Fruit fly (Drosophila melanogaster) whole organism, embryonic: ENCODE data around the gene CG14339.

Experiments
- CG10654 ChIP-seq: fragments of 200-800 bp; sonication (Bioruptor generic); optimal IDR thresholded peaks from 2 replicates; lab custom pipeline; 2016; ENCODE audit warnings: missing biosample characterization, missing genetic modification characterization
- CG12219 ChIP-seq: fragments of 200-800 bp; sonication (Bioruptor generic); optimal IDR thresholded peaks from 3 replicates; lab custom pipeline; 2018; ENCODE audit warnings: missing biosample characterization, mild to moderate bottlenecking, missing genetic modification characterization
- CG12659 ChIP-seq: fragments of 200-800 bp; sonication (Bioruptor generic); optimal IDR thresholded peaks from 3 replicates; lab custom pipeline; 2017; ENCODE audit warnings: mild to moderate bottlenecking, missing biosample characterization, missing genetic modification reagents, missing genetic modification characterization
- CG13775 ChIP-seq: fragments of 200-800 bp; sonication (Bioruptor generic); optimal IDR thresholded peaks from 3 replicates; lab custom pipeline; 2017; ENCODE audit warnings: missing biosample characterization, mild to moderate bottlenecking, missing genetic modification characterization
- CG14860 ChIP-seq: fragments of 200-800 bp; sonication (Bioruptor generic); IDR thresholded peaks from 3 replicates; pipeline ENCODE4 v1.3.6; 2022; ENCODE audit warnings: missing biosample characterization, missing genetic modification characterization; ENCODE audit not compliant: partially characterized antibody
- CG1602 ChIP-seq: fragments of 200-800 bp; sonication (Bioruptor generic); optimal IDR thresholded peaks from 3 replicates; lab custom pipeline; 2016; ENCODE audit warnings: missing biosample characterization, missing genetic modification characterization
- CG1603 ChIP-seq: fragments of 200-800 bp; sonication (Bioruptor generic); optimal IDR thresholded peaks from 2 replicates; lab custom pipeline; 2019; ENCODE audit warnings: missing biosample characterization, mild to moderate bottlenecking, missing genetic modification characterization, moderate library complexity
- CG1647 ChIP-seq: fragments of 200-800 bp; sonication (Bioruptor generic); optimal IDR thresholded peaks from 3 replicates; lab custom pipeline; 2016; ENCODE audit warnings: missing biosample characterization, missing genetic modification characterization
- CG17802 ChIP-seq: fragments of 200-800 bp; sonication (Bioruptor generic); optimal IDR thresholded peaks from 2 replicates; lab custom pipeline; 2018; ENCODE audit warnings: missing biosample characterization, mild to moderate bottlenecking, missing genetic modification characterization, moderate library complexity
- CG2120 ChIP-seq: fragments of 200-800 bp; sonication (Bioruptor generic); optimal IDR thresholded peaks from 3 replicates; lab custom pipeline; 2016; ENCODE audit warnings: missing biosample characterization, missing genetic modification characterization
- CG2129 ChIP-seq: fragments of 200-800 bp; sonication (Bioruptor generic); IDR thresholded peaks from 2 replicates; pipeline ENCODE4 v1.3.6; 2022; ENCODE audit warnings: missing biosample characterization, missing genetic modification characterization; ENCODE audit not compliant: partially characterized antibody
- CG3065 ChIP-seq: fragments of 200-800 bp; sonication (Bioruptor generic); optimal IDR thresholded peaks from 2 replicates; lab custom pipeline; 2016; ENCODE audit warnings: missing biosample characterization, missing genetic modification characterization
- CG31365 ChIP-seq: fragments of 200-800 bp; sonication (Bioruptor generic); optimal IDR thresholded peaks from 2 replicates; lab custom pipeline; 2018; ENCODE audit warnings: missing biosample characterization, mild to moderate bottlenecking, missing genetic modification characterization
- CG6683 ChIP-seq: fragments of 200-800 bp; sonication (Bioruptor generic); optimal IDR thresholded peaks from 2 replicates; lab custom pipeline; 2017; ENCODE audit warnings: missing biosample characterization, mild to moderate bottlenecking, missing genetic modification characterization, missing genetic modification reagents
- CG8944 ChIP-seq: fragments of 200-800 bp; sonication (Bioruptor generic); optimal IDR thresholded peaks from 3 replicates; lab custom pipeline; 2016; ENCODE audit warnings: missing biosample characterization, missing genetic modification characterization
- CG9932 ChIP-seq: fragments of 200-800 bp; sonication (Bioruptor generic); IDR thresholded peaks from 2 replicates; pipeline ENCODE4 v1.3.6; 2022; ENCODE audit warnings: missing biosample characterization, missing genetic modification characterization
- GATAe ChIP-seq: fragments of 200-800 bp; sonication (Bioruptor generic); conservative IDR thresholded peaks from 2 replicates; pipeline ENCODE4 v1.3.6; 2022; ENCODE audit warnings: missing biosample characterization, missing genetic modification characterization
- HLH4C ChIP-seq: fragments of 200-800 bp; sonication (Bioruptor generic); IDR thresholded peaks from 3 replicates; pipeline ENCODE4 v1.3.6; 2022; ENCODE audit warnings: missing biosample characterization, missing genetic modification characterization; ENCODE audit not compliant: partially characterized antibody
- Hand ChIP-seq: fragments of 200-800 bp; sonication (Bioruptor generic); optimal IDR thresholded peaks from 2 replicates; lab custom pipeline; 2017; ENCODE audit warnings: mild to moderate bottlenecking, missing biosample characterization, missing genetic modification reagents, missing genetic modification characterization
- HmgD ChIP-seq: fragments of 200-800 bp; sonication (Bioruptor generic); optimal IDR thresholded peaks from 3 replicates; lab custom pipeline; 2016; ENCODE audit warnings: missing biosample characterization, missing genetic modification characterization
- HmgZ ChIP-seq: fragments of 200-800 bp; sonication (Bioruptor generic); optimal IDR thresholded peaks from 2 replicates; lab custom pipeline; 2018; ENCODE audit warnings: missing biosample characterization, mild to moderate bottlenecking, missing genetic modification characterization
- Lhr ChIP-seq: fragments of 200-800 bp; sonication (Bioruptor generic); optimal IDR thresholded peaks from 3 replicates; lab custom pipeline; 2017; ENCODE audit warnings: mild to moderate bottlenecking, missing biosample characterization, missing genetic modification reagents, missing genetic modification characterization
- NK7.1 ChIP-seq: fragments of 200-800 bp; sonication (Bioruptor generic); optimal IDR thresholded peaks from 3 replicates; lab custom pipeline; 2016; ENCODE audit warnings: missing biosample characterization, missing genetic modification characterization
- Neu2 ChIP-seq: fragments of 200-800 bp; sonication (Bioruptor generic); optimal IDR thresholded peaks from 3 replicates; lab custom pipeline; 2016; ENCODE audit warnings: missing biosample characterization, missing genetic modification characterization, borderline replicate concordance
- Pdp1 ChIP-seq, 2 experiments: fragments of 200-800 bp; sonication (Bioruptor generic); optimal IDR thresholded peaks; 3 replicates each; lab custom pipeline; 2016; ENCODE audit warnings: missing biosample characterization in 2 of 2, missing genetic modification characterization in 2 of 2, mild to moderate bottlenecking in 1 of 2, moderate library complexity in 1 of 2
- Sin3A ChIP-seq: fragments of >200 bp; optimal IDR thresholded peaks from 2 replicates; lab custom pipeline; 2018
- bab2 ChIP-seq: fragments of 200-800 bp; sonication (Bioruptor generic); optimal IDR thresholded peaks from 2 replicates; lab custom pipeline; 2016; ENCODE audit warnings: missing biosample characterization, missing genetic modification characterization
- bigmax ChIP-seq: fragments of 200-800 bp; sonication (Bioruptor generic); optimal IDR thresholded peaks from 2 replicates; lab custom pipeline; 2018; ENCODE audit warnings: missing biosample characterization, mild to moderate bottlenecking, missing genetic modification characterization
- cato ChIP-seq: fragments of 200-800 bp; sonication (Bioruptor generic); optimal IDR thresholded peaks from 2 replicates; lab custom pipeline; 2016; ENCODE audit warnings: missing biosample characterization, missing genetic modification characterization, borderline replicate concordance
- croc ChIP-seq: fragments of 200-800 bp; sonication (Bioruptor generic); conservative IDR thresholded peaks from 3 replicates; pipeline ENCODE4 v1.3.6; 2022; ENCODE audit warnings: missing biosample characterization, missing genetic modification characterization
- dysf ChIP-seq: fragments of 200-800 bp; sonication (Bioruptor generic); IDR thresholded peaks from 3 replicates; pipeline ENCODE4 v1.3.6; 2022; ENCODE audit warnings: missing biosample characterization, missing genetic modification characterization
- en ChIP-seq: fragments of 200-800 bp; sonication (Bioruptor generic); optimal IDR thresholded peaks from 2 replicates; lab custom pipeline; 2016; ENCODE audit warnings: missing biosample characterization, missing genetic modification characterization
- gro ChIP-seq: fragments of 200-800 bp; sonication (Bioruptor generic); optimal IDR thresholded peaks from 2 replicates; lab custom pipeline; 2016; ENCODE audit warnings: missing biosample characterization, missing genetic modification characterization
- gsb-n ChIP-seq: fragments of 200-800 bp; sonication (Bioruptor generic); optimal IDR thresholded peaks from 3 replicates; lab custom pipeline; 2018; ENCODE audit warnings: missing biosample characterization, mild to moderate bottlenecking, missing genetic modification characterization
- hb ChIP-seq: fragments of 200-800 bp; sonication (Bioruptor generic); IDR thresholded peaks from 3 replicates; pipeline ENCODE4 v1.3.6; 2022; ENCODE audit warnings: missing biosample characterization, missing genetic modification characterization; ENCODE audit not compliant: partially characterized antibody
- jumu ChIP-seq: fragments of 200-800 bp; sonication (Bioruptor generic); optimal IDR thresholded peaks from 3 replicates; lab custom pipeline; 2016; ENCODE audit warnings: missing biosample characterization, missing genetic modification characterization
- knrl ChIP-seq: fragments of 200-800 bp; sonication (Bioruptor generic); IDR thresholded peaks from 3 replicates; pipeline ENCODE4 v1.3.6; 2022; ENCODE audit warnings: missing biosample characterization, missing genetic modification characterization; ENCODE audit not compliant: partially characterized antibody
- lilli ChIP-seq: fragments of 200-800 bp; sonication (Bioruptor generic); optimal IDR thresholded peaks from 3 replicates; lab custom pipeline; 2016; ENCODE audit warnings: missing biosample characterization, missing genetic modification characterization
- onecut ChIP-seq: fragments of 200-800 bp; sonication (Bioruptor generic); IDR thresholded peaks from 2 replicates; pipeline ENCODE4 v1.3.6; 2022; ENCODE audit warnings: missing biosample characterization, missing genetic modification characterization
- sc ChIP-seq, 3 experiments: fragments of >200 bp in 2 of 3; fragments of 200-800 bp in 1 of 3; sonication (Bioruptor generic) in 1 of 3; optimal IDR thresholded peaks; 2 replicates in 2 of 3; 3 replicates in 1 of 3; lab custom pipeline; 2017; ENCODE audit warnings: mild to moderate bottlenecking in 1 of 3, missing biosample characterization in 1 of 3, missing genetic modification characterization in 1 of 3, missing genetic modification reagents in 1 of 3
- sd ChIP-seq: fragments of 200-800 bp; sonication (Bioruptor generic); optimal IDR thresholded peaks from 3 replicates; lab custom pipeline; 2018; ENCODE audit warnings: missing biosample characterization, mild to moderate bottlenecking, missing genetic modification characterization, moderate library complexity
- seq ChIP-seq: fragments of 200-800 bp; sonication (Bioruptor generic); IDR thresholded peaks from 2 replicates; pipeline ENCODE4 v1.3.6; 2022; ENCODE audit warnings: missing biosample characterization, missing genetic modification characterization
- sqz ChIP-seq: fragments of 200-800 bp; sonication (Bioruptor generic); optimal IDR thresholded peaks from 3 replicates; lab custom pipeline; 2018; ENCODE audit warnings: missing biosample characterization, mild to moderate bottlenecking, missing genetic modification characterization
- tap ChIP-seq: fragments of 200-800 bp; optimal IDR thresholded peaks from 3 replicates; lab custom pipeline; 2019; ENCODE audit warnings: missing biosample characterization, mild to moderate bottlenecking, missing genetic modification characterization, moderate library complexity
- tup ChIP-seq: fragments of 200-800 bp; sonication (Bioruptor generic); optimal IDR thresholded peaks from 2 replicates; lab custom pipeline; 2016; ENCODE audit warnings: missing biosample characterization, mild to moderate bottlenecking, missing genetic modification characterization, moderate library complexity
- unc-4 ChIP-seq: fragments of 200-800 bp; sonication (Bioruptor generic); IDR thresholded peaks from 2 replicates; pipeline ENCODE4 v1.3.6; 2022; ENCODE audit warnings: missing biosample characterization, missing genetic modification characterization; ENCODE audit not compliant: partially characterized antibody
- vfl ChIP-seq: fragments of 200-800 bp; sonication (Bioruptor generic); optimal IDR thresholded peaks from 2 replicates; lab custom pipeline; 2016; ENCODE audit warnings: missing biosample characterization, missing genetic modification characterization
- zen ChIP-seq: fragments of 200-800 bp; sonication (Bioruptor generic); optimal IDR thresholded peaks from 3 replicates; lab custom pipeline; 2018; ENCODE audit warnings: missing biosample characterization, mild to moderate bottlenecking, missing genetic modification characterization, moderate library complexity
- zf30C ChIP-seq: fragments of 200-800 bp; sonication (Bioruptor generic); optimal IDR thresholded peaks from 3 replicates; lab custom pipeline; 2018; ENCODE audit warnings: missing biosample characterization, mild to moderate bottlenecking, missing genetic modification characterization

Gene CG14339

DNA sequence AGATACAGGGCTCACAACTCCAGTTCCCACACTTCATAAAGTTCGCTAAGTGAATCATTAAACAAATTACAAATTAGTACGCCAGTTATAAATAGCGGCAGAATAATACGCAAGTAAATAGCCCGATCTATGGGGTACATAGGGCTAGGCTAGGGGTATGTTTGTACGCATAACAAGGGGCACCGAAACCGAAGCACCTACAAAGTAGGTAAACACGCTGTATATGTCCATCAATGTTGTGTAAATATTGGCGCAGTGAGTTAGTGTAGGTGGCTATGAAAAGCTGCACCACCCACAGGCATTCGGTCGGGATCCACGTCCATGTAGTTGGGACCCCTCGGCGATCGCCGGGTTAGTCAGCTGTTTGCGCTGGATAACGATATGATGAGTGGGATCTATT is 36.2 kb upstream of the CG14339 start (continued):
- peak; percentile 83 for TF ChIP-seq CG1602 (GFP tag; lab: Kevin White, UChicago)
- TF ChIP-seq Pdp1 (GFP tag; optimal IDR thresholded peaks at IDR 0.05; lab: Kevin White, UChicago): peak; percentile 88
- peak; percentile 96 for TF ChIP-seq tup (GFP tag; lab: Kevin White, UChicago)
- TF ChIP-seq CG6683 (GFP tag; lab: Kevin White, UChicago): peak; percentile 90
- no peak for TF ChIP-seq CG14860 (GFP tag; lab: Robert Waterston, UW)
- TF ChIP-seq seq (GFP tag; lab: Robert Waterston, UW): peak; percentile 93
- TF ChIP-seq zf30C (GFP tag; lab: Kevin White, UChicago): no peak
- TF ChIP-seq onecut (GFP tag; lab: Robert Waterston, UW): peak; percentile 92
- peak; percentile 91 for TF ChIP-seq sqz
- peak; percentile 47; the same call in 1 of the 2 replicates for TF ChIP-seq GATAe (GFP tag; lab: Robert Waterston, UW)
- peak; percentile 94 for TF ChIP-seq CG12659
- TF ChIP-seq cato: peak; percentile 87
- TF ChIP-seq HLH4C (GFP tag; lab: Robert Waterston, UW): no peak
- TF ChIP-seq vfl (GFP tag; lab: Kevin White, UChicago): peak; percentile 62
- TF ChIP-seq sc (optimal IDR thresholded peaks at IDR 0.05; lab: Kevin White, UChicago): no peak
- peak; percentile 98 for TF ChIP-seq sc (GFP tag; optimal IDR thresholded peaks at IDR 0.05; lab: Kevin White, UChicago)
- TF ChIP-seq lilli (GFP tag; lab: Kevin White, UChicago): peak; percentile 76
- TF ChIP-seq bab2 (GFP tag; lab: Kevin White, UChicago): peak; percentile 97
- TF ChIP-seq sd (tag; lab: Kevin White, UChicago): peak; percentile 72
- peak; percentile 54 for TF ChIP-seq Neu2
- TF ChIP-seq Sin3A (lab: Kevin White, UChicago): no peak
- no peak for TF ChIP-seq knrl
- peak; percentile 95 for TF ChIP-seq CG10654
- peak; percentile 93 for TF ChIP-seq CG12219 (GFP tag; lab: Kevin White, UChicago)
- peak; percentile 58 for TF ChIP-seq croc
- TF ChIP-seq en (GFP tag; lab: Kevin White, UChicago): peak; percentile 90
- TF ChIP-seq unc-4 (GFP tag; lab: Robert Waterston, UW): no peak
- TF ChIP-seq HmgZ (tag; lab: Kevin White, UChicago): peak; percentile 96
- peak; percentile 87 for TF ChIP-seq CG2120 (GFP tag; lab: Kevin White, UChicago)
- TF ChIP-seq CG13775 (GFP tag; lab: Kevin White, UChicago): peak; percentile 85
- TF ChIP-seq HmgD: peak; percentile 61
- TF ChIP-seq CG9932: peak; percentile 87
- peak; percentile 76 for TF ChIP-seq bigmax (GFP tag; lab: Kevin White, UChicago)
- peak; percentile 89 for TF ChIP-seq CG31365 (tag; lab: Kevin White, UChicago)
- peak; percentile 96 for TF ChIP-seq CG1603 (tag; lab: Kevin White, UChicago)
- peak; percentile 75 for TF ChIP-seq dysf (GFP tag; lab: Robert Waterston, UW)
- TF ChIP-seq NK7.1 (GFP tag; lab: Kevin White, UChicago): peak; percentile 95
- TF ChIP-seq CG3065 (GFP tag; lab: Kevin White, UChicago): peak; percentile 93
- TF ChIP-seq Lhr (GFP tag; lab: Kevin White, UChicago): peak; percentile 96
- TF ChIP-seq CG8944 (GFP tag; lab: Kevin White, UChicago): peak; percentile 92
- TF ChIP-seq CG1647: peak; percentile 94
- TF ChIP-seq jumu (GFP tag; lab: Kevin White, UChicago): peak; percentile 91
- peak; percentile 89 for TF ChIP-seq tap (tag; lab: Kevin White, UChicago)
- peak; percentile 88 for TF ChIP-seq gro (GFP tag; lab: Kevin White, UChicago)
- no peak for TF ChIP-seq hb
- peak; percentile 67 for TF ChIP-seq CG17802 (tag; lab: Kevin White, UChicago)
- peak; percentile 95 for TF ChIP-seq gsb-n (tag; lab: Kevin White, UChicago)
- peak; percentile 65 for TF ChIP-seq zen (tag; lab: Kevin White, UChicago)
- TF ChIP-seq CG2129: no peak
- peak; percentile 70 for TF ChIP-seq Hand (GFP tag; lab: Kevin White, UChicago)
